Fruit fly (Drosophila melanogaster) whole organism: ENCODE measurements around the gene S-Lap1.
A peak's percentile ranks its signal among the peaks of the same experiment; 100 is the strongest.

Source experiments
- CG8478 ChIP-seq: fragments of >200 bp; optimal IDR thresholded peaks from 2 replicates; lab custom pipeline; 2018; ENCODE audit warnings: inconsistent platforms
- Dll ChIP-seq: fragments of >200 bp; optimal IDR thresholded peaks from 2 replicates; lab custom pipeline; 2017
- EcR ChIP-seq, 2 experiments: fragments of >200 bp; optimal IDR thresholded peaks; 2 replicates each; lab custom pipeline; 2017; ENCODE audit warnings: missing biosample characterization in 2 of 2, missing genetic modification characterization in 2 of 2, missing genetic modification reagents in 2 of 2
- pan ChIP-seq: fragments of >200 bp; optimal IDR thresholded peaks from 2 replicates; lab custom pipeline; 2017
- psq ChIP-seq: fragments of >200 bp; optimal IDR thresholded peaks from 2 replicates; lab custom pipeline; 2017
- usp ChIP-seq: fragments of >200 bp; optimal IDR thresholded peaks from 2 replicates; lab custom pipeline; 2017; ENCODE audit warnings: missing biosample characterization, missing genetic modification characterization, mixed read lengths

Gene S-Lap1

DNA sequence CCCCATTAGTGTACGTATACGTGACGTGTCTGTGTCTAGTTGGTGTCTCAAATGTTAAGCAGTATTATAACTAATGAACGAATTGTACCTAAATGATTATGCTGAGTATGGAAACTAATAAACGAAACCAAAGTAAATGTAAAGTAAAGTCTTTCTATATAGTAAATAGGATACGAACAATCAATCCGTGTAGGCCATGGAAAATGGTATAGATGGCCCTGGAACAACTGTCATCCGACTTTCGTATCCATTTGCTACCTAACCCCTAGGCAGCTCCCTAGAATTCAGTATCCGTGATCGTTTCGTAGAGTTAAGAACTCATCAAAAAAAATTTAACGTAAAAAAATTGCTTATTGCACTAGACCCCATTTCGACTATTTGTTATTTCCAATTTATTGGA is at the start of gene S-Lap1:
Gene S-Lap1, plus strand, starts transcription at position 301 of the 400 bp plus-strand sequence.
- no peak for TF ChIP-seq Dll (lab: Kevin White, UChicago)
- no peak for TF ChIP-seq psq (lab: Kevin White, UChicago)
- TF ChIP-seq CG8478 (lab: Kevin White, UChicago): no peak
- no peak for TF ChIP-seq usp (GFP tag; lab: Kevin White, UChicago)
- no peak for TF ChIP-seq pan (lab: Kevin White, UChicago)
- no peak for TF ChIP-seq EcR (GFP tag; optimal IDR thresholded peaks at IDR 0.05; lab: Kevin White, UChicago)

DNA sequence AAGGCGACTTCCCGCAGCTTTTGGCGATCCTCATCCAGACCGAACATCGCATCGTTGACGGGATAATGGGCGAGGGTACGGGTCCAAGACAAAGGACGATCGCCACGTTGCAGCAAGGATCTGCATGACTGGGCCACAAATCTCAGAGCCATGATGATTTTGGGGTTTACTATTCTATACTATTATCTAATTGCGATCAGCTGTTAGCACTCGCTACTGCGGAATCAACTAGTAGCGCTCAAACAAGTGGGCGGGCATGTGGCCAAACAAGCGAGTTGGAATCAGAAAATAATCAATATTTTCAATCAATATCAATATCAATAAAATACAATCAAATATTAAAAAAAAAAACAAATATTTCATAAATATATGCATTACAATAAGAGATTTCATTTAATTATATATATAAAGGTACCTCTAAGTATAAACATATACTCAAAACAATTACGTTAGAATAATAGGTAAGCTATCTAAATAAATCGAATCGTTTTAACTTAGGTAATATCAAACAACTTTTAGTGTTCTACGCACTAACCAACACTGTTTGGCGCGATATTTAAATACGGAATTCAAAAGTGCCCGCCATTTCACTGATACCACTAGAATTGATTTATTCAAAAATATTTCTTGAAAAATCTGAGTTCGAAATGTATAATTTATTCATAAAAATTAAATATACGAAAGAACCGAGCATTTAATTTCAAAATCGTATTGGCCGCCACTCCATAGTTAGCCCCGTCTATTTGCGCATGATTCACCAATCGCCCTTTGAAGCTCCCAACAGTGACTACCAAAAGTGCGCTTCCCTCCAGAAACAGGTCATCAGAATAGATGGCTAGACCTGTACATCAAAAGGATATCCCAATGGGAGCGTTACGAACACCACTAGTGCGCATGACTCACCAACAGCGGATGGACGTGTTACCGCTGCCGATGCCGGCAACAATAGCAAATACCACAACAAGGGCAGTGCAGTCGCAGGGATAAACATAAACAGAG is 40.9 kb upstream of the S-Lap1 start, which contains the start of the genes CG6638 and CG43078:
Gene CG6638, minus strand, starts transcription at position 235 of the 999 bp plus-strand sequence.
Gene CG43078, plus strand, starts transcription at position 965 of the 999 bp plus-strand sequence.
- TF ChIP-seq EcR (GFP tag; optimal IDR thresholded peaks at IDR 0.05; lab: Kevin White, UChicago) (no peak), pan (lab: Kevin White, UChicago) (no peak), usp (GFP tag; lab: Kevin White, UChicago) (no peak), psq (lab: Kevin White, UChicago) (no peak), Dll (lab: Kevin White, UChicago) (no peak), CG8478 (lab: Kevin White, UChicago) (no peak)

DNA sequence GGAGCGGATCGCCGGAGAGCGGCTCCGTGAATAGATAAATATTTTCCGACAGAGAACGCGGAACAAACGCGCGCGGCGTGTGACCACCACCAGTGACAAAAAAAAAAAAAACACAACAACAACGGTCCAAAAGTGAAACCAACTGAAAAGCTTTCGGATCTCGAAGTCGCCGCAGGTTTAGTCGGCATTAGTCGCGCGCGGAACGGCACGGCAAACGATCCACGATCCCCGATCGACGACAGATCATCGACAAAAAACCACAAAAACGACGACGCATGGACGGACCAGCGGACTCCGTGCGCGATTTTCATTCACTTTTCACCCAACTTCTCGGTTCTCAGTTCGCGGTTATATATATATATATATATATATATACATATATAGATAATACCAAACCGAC is 38.6 kb upstream of the S-Lap1 start:
- TF ChIP-seq CG8478 (lab: Kevin White, UChicago) (no peak), Dll (lab: Kevin White, UChicago) (no peak), pan (lab: Kevin White, UChicago) (no peak), psq (lab: Kevin White, UChicago) (no peak), EcR (GFP tag; optimal IDR thresholded peaks at IDR 0.05; lab: Kevin White, UChicago) (no peak), usp (GFP tag; lab: Kevin White, UChicago) (no peak)

DNA sequence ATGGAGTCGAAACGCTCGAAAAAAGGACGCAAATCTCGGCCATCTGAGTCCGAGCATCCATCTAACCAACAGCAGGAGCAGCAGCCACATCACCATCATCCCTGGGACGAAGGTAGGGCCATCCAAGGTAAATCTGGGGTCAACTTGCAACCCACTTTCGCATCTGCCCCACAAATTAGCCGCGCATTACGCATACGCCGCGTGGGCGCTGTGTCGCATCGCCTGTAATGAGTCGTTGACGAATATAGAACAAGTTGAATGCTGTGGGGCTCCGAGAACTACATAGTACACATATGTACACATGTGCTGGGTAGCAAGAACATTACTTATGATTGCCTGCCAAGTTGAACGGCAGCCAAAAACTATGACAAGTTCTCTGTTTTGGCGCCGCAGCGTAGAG is 37.5 kb upstream of the S-Lap1 start:
- TF ChIP-seq usp (GFP tag; lab: Kevin White, UChicago) (no peak), pan (lab: Kevin White, UChicago) (no peak), psq (lab: Kevin White, UChicago) (no peak), CG8478 (lab: Kevin White, UChicago) (no peak), EcR (GFP tag; optimal IDR thresholded peaks at IDR 0.05; lab: Kevin White, UChicago) (no peak), Dll (lab: Kevin White, UChicago) (no peak)

DNA sequence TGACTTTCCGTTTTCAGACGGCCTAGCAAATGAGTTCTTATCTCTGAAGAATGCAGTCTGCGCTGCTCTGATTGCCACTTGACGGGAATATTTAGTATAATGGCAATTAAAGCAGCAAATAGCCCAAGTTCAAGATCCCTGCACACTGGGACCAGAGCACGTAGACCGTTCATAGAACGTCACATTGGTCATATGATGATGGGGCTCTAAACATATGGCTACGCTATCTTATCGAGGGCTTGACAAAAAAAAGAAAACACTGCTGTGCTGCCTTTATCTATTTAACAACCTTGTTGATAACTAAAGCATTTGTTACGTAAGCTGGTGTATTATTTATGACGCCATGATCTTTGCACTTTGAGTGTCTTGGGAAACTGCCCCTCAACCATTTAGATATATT is 36.3 kb upstream of the S-Lap1 start:
- TF ChIP-seq pan (lab: Kevin White, UChicago): no peak
- no peak for TF ChIP-seq psq (lab: Kevin White, UChicago)
- no peak for TF ChIP-seq Dll (lab: Kevin White, UChicago)
- TF ChIP-seq EcR (GFP tag; optimal IDR thresholded peaks at IDR 0.05; lab: Kevin White, UChicago): no peak
- TF ChIP-seq usp (GFP tag; lab: Kevin White, UChicago): no peak
- no peak for TF ChIP-seq CG8478 (lab: Kevin White, UChicago)

DNA sequence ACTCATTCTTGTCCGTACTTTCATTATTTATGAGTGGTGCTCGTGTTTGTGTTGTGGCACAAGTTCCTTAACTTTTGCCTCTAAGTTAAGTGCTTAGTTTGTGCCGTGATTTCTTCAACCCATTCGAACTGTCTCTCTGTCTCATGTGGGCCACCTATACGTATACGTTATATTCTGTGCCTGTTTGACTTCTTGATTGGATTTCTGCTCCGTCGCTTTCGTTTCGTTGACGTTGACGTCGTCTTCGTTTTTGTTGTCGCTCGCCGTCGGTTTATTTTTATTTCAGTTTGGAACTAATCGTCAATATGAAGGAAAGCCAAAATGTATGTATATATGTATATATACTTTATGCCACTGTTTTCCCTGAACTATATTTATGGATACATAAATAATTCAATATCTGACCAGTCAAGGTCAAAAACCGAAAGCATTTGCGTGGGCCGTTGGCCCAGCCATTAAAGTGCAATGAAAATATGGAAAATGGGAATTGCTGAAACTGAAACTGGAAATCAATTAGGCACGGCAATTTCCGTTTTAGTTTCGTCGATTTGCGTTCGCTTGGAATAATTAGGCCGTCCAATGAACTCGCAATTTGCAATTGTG is 34.8 kb upstream of the S-Lap1 start:
- no peak for TF ChIP-seq Dll (lab: Kevin White, UChicago)
- no peak for TF ChIP-seq EcR (GFP tag; optimal IDR thresholded peaks at IDR 0.05; lab: Kevin White, UChicago)
- TF ChIP-seq pan (lab: Kevin White, UChicago): no peak
- TF ChIP-seq psq (lab: Kevin White, UChicago): no peak
- TF ChIP-seq CG8478 (lab: Kevin White, UChicago): no peak
- no peak for TF ChIP-seq usp (GFP tag; lab: Kevin White, UChicago)

DNA sequence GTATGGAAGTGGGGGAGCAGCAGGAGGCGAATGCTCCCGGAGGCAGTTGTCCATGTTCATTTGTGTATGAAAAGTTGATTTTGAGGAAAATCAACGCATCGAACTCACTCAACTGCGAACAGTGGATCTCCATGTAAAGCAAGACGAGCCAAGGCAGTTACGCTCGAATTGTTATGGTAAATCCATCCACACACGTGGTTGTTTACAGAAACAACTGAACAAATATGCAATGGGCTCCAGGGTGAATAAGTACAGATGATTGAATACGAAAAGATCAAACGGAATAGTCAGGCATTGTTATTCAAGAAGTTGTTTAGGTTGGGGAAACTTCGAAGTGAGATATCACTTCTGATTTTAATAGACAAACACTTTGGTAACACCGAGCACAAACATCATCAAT is 32.9 kb upstream of the S-Lap1 start:
- no peak for TF ChIP-seq EcR (GFP tag; optimal IDR thresholded peaks at IDR 0.05; lab: Kevin White, UChicago)
- no peak for TF ChIP-seq psq (lab: Kevin White, UChicago)
- no peak for TF ChIP-seq Dll (lab: Kevin White, UChicago)
- TF ChIP-seq pan (lab: Kevin White, UChicago): no peak
- TF ChIP-seq CG8478 (lab: Kevin White, UChicago): no peak
- TF ChIP-seq usp (GFP tag; lab: Kevin White, UChicago): no peak

DNA sequence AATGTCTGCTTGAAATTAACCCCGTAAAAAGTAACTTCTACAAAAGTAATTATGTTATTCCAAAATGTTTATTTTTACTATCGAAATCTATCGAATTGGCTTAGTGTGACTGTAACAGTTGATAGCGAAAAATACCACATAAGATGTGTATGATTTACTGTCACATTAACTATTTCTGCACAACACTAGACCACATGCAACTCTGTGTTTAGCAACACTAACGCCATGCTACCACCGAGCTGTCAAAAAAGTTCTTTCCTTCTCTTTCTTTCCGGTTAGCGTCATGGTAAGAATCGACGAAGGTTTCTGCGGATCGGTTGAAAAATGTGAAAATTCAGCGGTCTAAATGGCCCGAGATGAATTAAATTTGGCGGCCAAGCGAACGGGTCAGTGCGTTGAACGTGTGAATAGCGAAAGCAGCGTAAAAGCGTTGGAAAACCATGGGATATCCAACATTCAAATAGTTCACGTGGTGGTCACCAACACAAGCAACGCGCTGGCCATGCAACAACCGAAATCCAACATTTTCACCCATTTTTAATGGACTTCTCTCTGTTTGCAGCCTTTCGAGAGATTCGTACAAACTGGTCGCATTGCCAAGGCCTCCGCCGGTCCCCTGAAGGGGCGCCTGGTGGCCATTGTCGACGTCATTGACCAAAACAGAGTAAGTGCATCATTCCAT is 16.1 kb upstream of the S-Lap1 start, which contains the start of the genes Nelf-E and RpL14:
Gene Nelf-E, minus strand, starts transcription at position 128 of the 682 bp plus-strand sequence.
Gene RpL14, plus strand, starts transcription at position 255 of the 682 bp plus-strand sequence.
- no peak for TF ChIP-seq usp (GFP tag; lab: Kevin White, UChicago)
- TF ChIP-seq pan (lab: Kevin White, UChicago): no peak
- no peak for TF ChIP-seq CG8478 (lab: Kevin White, UChicago)

DNA sequence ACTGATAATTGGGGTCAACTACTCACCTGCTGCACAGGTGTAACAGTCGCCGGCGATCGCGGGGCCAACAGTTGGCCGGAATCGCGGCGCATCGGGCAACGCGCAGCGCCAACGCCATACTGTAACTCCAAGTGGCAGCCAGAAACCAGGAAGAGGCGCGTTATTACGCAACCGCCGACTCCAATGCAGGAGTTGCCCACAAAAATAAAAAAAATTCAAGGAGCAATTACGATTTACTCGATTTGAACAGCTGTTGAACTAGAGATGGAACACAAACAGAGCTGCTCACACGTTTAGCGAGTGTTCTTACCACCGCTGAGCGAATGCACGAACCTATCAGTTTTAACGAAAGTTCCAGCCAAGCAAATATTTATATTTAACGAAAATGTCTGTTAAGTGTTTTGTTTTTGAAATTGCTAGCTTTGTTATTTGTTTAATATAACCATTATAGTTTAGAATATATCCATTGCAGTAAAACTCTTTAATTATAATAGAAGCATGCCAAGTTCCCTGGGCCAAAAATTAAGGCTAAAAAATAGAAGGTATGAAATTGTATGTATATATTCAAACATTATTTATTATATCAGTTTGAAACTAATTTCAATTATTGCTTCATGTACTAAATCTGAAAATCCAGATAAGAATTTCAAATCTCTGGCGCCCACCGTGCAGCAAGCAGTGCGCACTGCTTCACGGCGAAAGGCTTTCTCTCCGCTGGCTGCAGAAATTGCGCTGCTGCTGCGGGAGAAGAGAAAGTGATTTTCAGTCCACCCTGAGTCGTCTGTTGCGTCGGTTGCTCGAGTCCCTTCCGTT is 12.9 kb upstream of the S-Lap1 start, which contains the start of the genes CG5989 and CG6282:
Gene CG5989, minus strand, starts transcription at position 270 of the 813 bp plus-strand sequence.
Gene CG6282, plus strand, starts transcription at position 778 of the 813 bp plus-strand sequence.
- TF ChIP-seq CG8478 (lab: Kevin White, UChicago) (no peak), Dll (lab: Kevin White, UChicago) (peak; percentile 46)

DNA sequence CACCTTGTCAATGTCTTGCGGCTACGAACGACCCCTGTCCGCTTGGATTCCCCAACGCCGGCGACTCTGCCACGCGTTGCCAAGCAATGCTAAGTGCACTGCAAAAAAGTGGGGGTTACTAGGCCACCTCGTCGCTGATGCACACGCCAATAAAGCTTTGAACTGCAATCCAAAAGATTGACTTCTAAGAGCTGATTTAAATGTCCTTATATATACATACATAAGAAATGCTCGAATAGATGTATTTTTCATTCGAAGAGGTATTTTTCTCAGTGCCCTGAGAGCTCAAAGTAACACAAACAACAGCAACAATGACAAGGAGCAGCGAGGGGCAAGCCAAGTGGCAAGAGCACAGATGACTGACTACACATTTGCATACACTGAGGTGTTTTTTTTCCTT is 9.6 kb upstream of the S-Lap1 start:
- TF ChIP-seq pan (lab: Kevin White, UChicago): no peak
- no peak for TF ChIP-seq CG8478 (lab: Kevin White, UChicago)
- no peak for TF ChIP-seq psq (lab: Kevin White, UChicago)
- no peak for TF ChIP-seq Dll (lab: Kevin White, UChicago)
- TF ChIP-seq EcR (GFP tag; optimal IDR thresholded peaks at IDR 0.05; lab: Kevin White, UChicago): no peak
- no peak for TF ChIP-seq usp (GFP tag; lab: Kevin White, UChicago)
